Fruit fly (Drosophila melanogaster) Kc167 (cell line): ENCODE results near the gene Cat.

Experiments
- Myc ChIP-seq: fragments of >200 bp; optimal IDR thresholded peaks from 2 replicates; lab custom pipeline; 2017; ENCODE audit warnings: missing external identifiers
- Sin3A ChIP-seq: fragments of >200 bp; optimal IDR thresholded peaks from 2 replicates; lab custom pipeline; 2018; ENCODE audit warnings: missing external identifiers
- h ChIP-seq: fragments of >200 bp; optimal IDR thresholded peaks from 3 replicates; lab custom pipeline; 2018; ENCODE audit warnings: missing external identifiers
- insv ChIP-seq: fragments of >200 bp; optimal IDR thresholded peaks from 3 replicates; lab custom pipeline; 2018; ENCODE audit warnings: missing external identifiers
- psq ChIP-seq: fragments of >200 bp; optimal IDR thresholded peaks from 2 replicates; lab custom pipeline; 2017; ENCODE audit warnings: missing external identifiers
- ttk ChIP-seq: sonication (Bioruptor generic); optimal IDR thresholded peaks from 2 replicates; lab custom pipeline; 2017; ENCODE audit warnings: missing external identifiers

Cat gene

DNA sequence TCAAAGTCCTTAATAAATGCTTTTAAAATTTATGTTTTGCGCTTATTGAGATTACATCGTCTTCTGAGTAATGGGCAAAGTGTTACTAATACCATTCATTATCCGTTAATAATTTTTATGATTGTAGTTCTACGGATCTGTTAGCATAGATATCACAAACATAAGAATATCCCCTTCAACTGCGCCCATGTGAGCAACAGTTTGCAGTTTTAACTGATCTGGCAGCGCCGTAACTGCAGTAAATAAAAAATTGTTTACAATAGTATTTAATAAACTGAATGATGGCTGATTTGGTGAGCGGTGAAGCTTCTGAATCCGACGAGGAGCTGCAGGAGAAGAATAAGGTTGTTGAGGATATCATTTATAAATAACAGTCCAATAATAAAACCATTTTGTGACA, 47.6 kb downstream of the Cat start, which contains the start of gene Blos3:
Gene Blos3, plus strand, starts transcription at position 198 of the 400 bp plus-strand sequence.
- no peak for TF ChIP-seq Sin3A (lab: Kevin White, UChicago)
- no peak for TF ChIP-seq h (lab: Kevin White, UChicago)
- no peak for TF ChIP-seq Myc

DNA sequence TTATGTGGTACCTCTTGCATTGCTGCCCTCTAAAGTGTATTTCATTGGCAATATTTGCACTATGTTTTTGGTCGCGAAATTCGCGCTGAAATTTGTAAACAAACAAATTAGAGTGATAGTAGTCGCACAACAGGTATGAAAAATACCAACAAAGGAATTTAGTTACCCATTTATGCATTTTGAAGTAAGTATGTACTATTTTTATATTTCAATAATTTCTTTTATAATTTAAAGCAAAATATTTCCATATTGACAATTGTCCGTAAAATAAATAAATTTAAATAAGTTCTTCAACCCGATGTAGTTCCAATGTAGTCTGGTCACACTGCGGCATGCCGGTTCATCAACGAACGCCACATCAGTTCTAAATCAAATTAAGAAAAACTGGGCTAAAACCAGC, 50.0 kb downstream of the Cat start, which contains the start of the genes Rad9 and Uggt:
Gene Rad9, minus strand, starts transcription at position 114 of the 400 bp plus-strand sequence.
Gene Uggt, plus strand, starts transcription at position 308 of the 400 bp plus-strand sequence.
- TF ChIP-seq ttk (lab: Kevin White, UChicago) (no peak), Sin3A (lab: Kevin White, UChicago) (no peak), psq (lab: Kevin White, UChicago) (no peak), h (lab: Kevin White, UChicago) (no peak), insv (lab: Kevin White, UChicago) (no peak), Myc (no peak)
